Fruit fly (Drosophila melanogaster) whole organism, embryonic: ENCODE measurements around the gene Tbc1d22.

Experiments used
- Asciz ChIP-seq: fragments of 200-800 bp; sonication (Bioruptor generic); optimal IDR thresholded peaks from 2 replicates; lab custom pipeline; 2017; ENCODE audit warnings: missing biosample characterization, mild to moderate bottlenecking, missing genetic modification characterization, missing genetic modification reagents
- C15 ChIP-seq: fragments of 200-800 bp; sonication (Bioruptor generic); IDR thresholded peaks from 3 replicates; pipeline ENCODE4 v1.3.6; 2022; ENCODE audit warnings: missing biosample characterization, missing genetic modification characterization
- CG10267 ChIP-seq: fragments of 200-800 bp; sonication (Bioruptor generic); optimal IDR thresholded peaks from 2 replicates; lab custom pipeline; 2018; ENCODE audit warnings: missing biosample characterization, mild to moderate bottlenecking, missing genetic modification characterization, moderate library complexity
- CG10565 ChIP-seq: fragments of 200-800 bp; sonication (Bioruptor generic); optimal IDR thresholded peaks from 3 replicates; lab custom pipeline; 2016; ENCODE audit warnings: missing biosample characterization, mild to moderate bottlenecking, missing genetic modification characterization
- CG12219 ChIP-seq: fragments of 200-800 bp; sonication (Bioruptor generic); optimal IDR thresholded peaks from 3 replicates; lab custom pipeline; 2018; ENCODE audit warnings: missing biosample characterization, mild to moderate bottlenecking, missing genetic modification characterization
- CG13287 ChIP-seq: fragments of 200-800 bp; sonication (Bioruptor generic); IDR thresholded peaks from 2 replicates; pipeline ENCODE4 v1.3.6; 2022; ENCODE audit warnings: missing biosample characterization, missing genetic modification characterization; ENCODE audit not compliant: partially characterized antibody
- CG13775 ChIP-seq: fragments of 200-800 bp; sonication (Bioruptor generic); optimal IDR thresholded peaks from 3 replicates; lab custom pipeline; 2017; ENCODE audit warnings: missing biosample characterization, mild to moderate bottlenecking, missing genetic modification characterization
- CG14710 ChIP-seq: fragments of 200-800 bp; sonication (Bioruptor generic); optimal IDR thresholded peaks from 3 replicates; lab custom pipeline; 2019; ENCODE audit warnings: missing biosample characterization, mild to moderate bottlenecking, missing genetic modification characterization, moderate library complexity
- CG16813 ChIP-seq: fragments of 200-800 bp; sonication (Bioruptor generic); IDR thresholded peaks from 3 replicates; pipeline ENCODE4 v1.3.6; 2022; ENCODE audit warnings: missing biosample characterization, missing genetic modification characterization; ENCODE audit not compliant: partially characterized antibody
- CG2199 ChIP-seq: fragments of 200-800 bp; sonication (Bioruptor generic); IDR thresholded peaks from 3 replicates; pipeline ENCODE4 v1.3.6; 2022; ENCODE audit warnings: missing biosample characterization, missing genetic modification characterization
- CG34376 ChIP-seq: fragments of 200-800 bp; sonication (Bioruptor generic); optimal IDR thresholded peaks from 2 replicates; lab custom pipeline; 2018; ENCODE audit warnings: missing biosample characterization, mild to moderate bottlenecking, missing genetic modification characterization
- CG34422 ChIP-seq: fragments of 200-800 bp; sonication (Bioruptor generic); IDR thresholded peaks from 3 replicates; pipeline ENCODE4 v1.3.6; 2022; ENCODE audit warnings: missing biosample characterization, missing genetic modification characterization
- CG3847 ChIP-seq: fragments of 200-800 bp; sonication (Bioruptor generic); IDR thresholded peaks from 2 replicates; pipeline ENCODE4 v1.3.6; 2022; ENCODE audit warnings: missing biosample characterization, missing genetic modification characterization
- CG4617 ChIP-seq: fragments of 200-800 bp; sonication (Bioruptor generic); optimal IDR thresholded peaks from 3 replicates; lab custom pipeline; 2016; ENCODE audit warnings: missing biosample characterization, missing genetic modification characterization, borderline replicate concordance
- CG4854 ChIP-seq: fragments of 200-800 bp; sonication (Bioruptor generic); optimal IDR thresholded peaks from 2 replicates; lab custom pipeline; 2016; ENCODE audit warnings: missing biosample characterization, missing genetic modification characterization, inconsistent platforms
- CG8388 ChIP-seq: fragments of 200-800 bp; sonication (Bioruptor generic); optimal IDR thresholded peaks from 2 replicates; lab custom pipeline; 2019; ENCODE audit warnings: missing biosample characterization, mild to moderate bottlenecking, missing genetic modification characterization, moderate library complexity
- CG8924 ChIP-seq: fragments of 200-800 bp; optimal IDR thresholded peaks from 3 replicates; lab custom pipeline; 2019; ENCODE audit warnings: missing biosample characterization, mild to moderate bottlenecking, missing genetic modification characterization, moderate library complexity
- CG9797 ChIP-seq: fragments of 200-800 bp; sonication (Bioruptor generic); optimal IDR thresholded peaks from 3 replicates; lab custom pipeline; 2018; ENCODE audit warnings: missing biosample characterization, mild to moderate bottlenecking, missing genetic modification characterization
- Chrac-16 ChIP-seq: fragments of 200-800 bp; sonication (Bioruptor generic); optimal IDR thresholded peaks from 3 replicates; lab custom pipeline; 2016; ENCODE audit warnings: missing biosample characterization, missing genetic modification characterization
- Dbx ChIP-seq: fragments of 200-800 bp; sonication (Bioruptor generic); IDR thresholded peaks from 3 replicates; pipeline ENCODE4 v1.3.6; 2022; ENCODE audit warnings: missing biosample characterization, missing genetic modification characterization
- Dll ChIP-seq: fragments of 200-800 bp; sonication (Bioruptor generic); IDR thresholded peaks from 4 replicates; pipeline ENCODE4 v1.3.6; 2022; ENCODE audit warnings: missing biosample characterization, missing genetic modification characterization; ENCODE audit not compliant: partially characterized antibody
- Doc3 ChIP-seq: fragments of 200-800 bp; sonication (Bioruptor generic); IDR thresholded peaks from 3 replicates; pipeline ENCODE4 v1.3.6; 2022; ENCODE audit warnings: missing biosample characterization, missing genetic modification characterization; ENCODE audit not compliant: partially characterized antibody
- Dref ChIP-seq: fragments of 200-800 bp; sonication (Bioruptor generic); IDR thresholded peaks from 2 replicates; pipeline ENCODE4 v1.3.6; 2022; ENCODE audit warnings: missing biosample characterization, missing genetic modification characterization
- ERR ChIP-seq: fragments of 200-800 bp; sonication (Bioruptor generic); optimal IDR thresholded peaks from 2 replicates; lab custom pipeline; 2016; ENCODE audit warnings: missing biosample characterization, missing genetic modification characterization
- Hmr ChIP-seq: fragments of 200-800 bp; sonication (Bioruptor generic); optimal IDR thresholded peaks from 3 replicates; lab custom pipeline; 2017; ENCODE audit warnings: mild to moderate bottlenecking, missing biosample characterization, missing genetic modification reagents, missing genetic modification characterization
- MBD-R2 ChIP-seq: fragments of 200-800 bp; sonication (Bioruptor generic); IDR thresholded peaks from 2 replicates; pipeline ENCODE4 v1.3.6; 2022; ENCODE audit warnings: missing biosample characterization, missing genetic modification characterization
- MESR4 ChIP-seq: fragments of 200-800 bp; sonication (Bioruptor generic); optimal IDR thresholded peaks from 2 replicates; lab custom pipeline; 2018; ENCODE audit warnings: missing biosample characterization, mild to moderate bottlenecking, missing genetic modification characterization, moderate library complexity
- Med ChIP-seq: fragments of 200-800 bp; sonication (Bioruptor generic); peaks from one replicate; lab custom pipeline; 2016; ENCODE audit warnings: missing biosample characterization, missing genetic modification characterization, mild to moderate bottlenecking, inconsistent platforms, moderate library complexity
- NC2β ChIP-seq: fragments of 200-800 bp; sonication (Bioruptor generic); optimal IDR thresholded peaks from 2 replicates; lab custom pipeline; 2016; ENCODE audit warnings: missing biosample characterization, missing genetic modification characterization
- Pdp1 ChIP-seq, 2 experiments: fragments of 200-800 bp; sonication (Bioruptor generic); optimal IDR thresholded peaks; 3 replicates each; lab custom pipeline; 2016; ENCODE audit warnings: missing biosample characterization in 2 of 2, missing genetic modification characterization in 2 of 2, mild to moderate bottlenecking in 1 of 2, moderate library complexity in 1 of 2
- Poxn ChIP-seq: fragments of 200-800 bp; sonication (Bioruptor generic); IDR thresholded peaks from 2 replicates; pipeline ENCODE4 v1.3.6; 2022; ENCODE audit warnings: missing biosample characterization, missing genetic modification characterization
- Sry-β ChIP-seq: fragments of 200-800 bp; sonication (Bioruptor generic); optimal IDR thresholded peaks from 2 replicates; lab custom pipeline; 2018; ENCODE audit warnings: missing biosample characterization, mild to moderate bottlenecking, missing genetic modification characterization, moderate library complexity
- Sry-δ ChIP-seq: fragments of 200-800 bp; sonication (Bioruptor generic); optimal IDR thresholded peaks from 2 replicates; lab custom pipeline; 2016; ENCODE audit warnings: missing biosample characterization, missing genetic modification characterization
- YL-1 ChIP-seq: fragments of 200-800 bp; sonication (Bioruptor generic); optimal IDR thresholded peaks from 3 replicates; lab custom pipeline; 2017; ENCODE audit warnings: missing biosample characterization, mild to moderate bottlenecking, missing genetic modification characterization
- cwo ChIP-seq: fragments of 200-800 bp; sonication (Bioruptor generic); optimal IDR thresholded peaks from 3 replicates; lab custom pipeline; 2017; ENCODE audit warnings: missing biosample characterization, missing genetic modification characterization, mild to moderate bottlenecking, moderate library complexity, missing genetic modification reagents
- dmrt11E ChIP-seq: fragments of 200-800 bp; sonication (Bioruptor generic); optimal IDR thresholded peaks from 3 replicates; lab custom pipeline; 2018; ENCODE audit warnings: missing biosample characterization, mild to moderate bottlenecking, missing genetic modification characterization, moderate library complexity
- ftz-f1 ChIP-seq: fragments of 200-800 bp; sonication (Bioruptor generic); optimal IDR thresholded peaks from 2 replicates; lab custom pipeline; 2016; ENCODE audit warnings: missing biosample characterization, missing genetic modification characterization
- hkb ChIP-seq, 2 experiments: fragments of 200-800 bp in 1 of 2; fragments of >200 bp in 1 of 2; sonication (Bioruptor generic) in 1 of 2; IDR thresholded peaks in 1 of 2; optimal IDR thresholded peaks in 1 of 2; 2 replicates each; pipeline versions ENCODE4 v1.3.6 to Lab custom; 2017 to 2022; ENCODE audit warnings: missing biosample characterization in 1 of 2, missing genetic modification characterization in 1 of 2
- hth ChIP-seq: fragments of >200 bp; optimal IDR thresholded peaks from 2 replicates; lab custom pipeline; 2017; ENCODE audit warnings: inconsistent platforms
- lola ChIP-seq, 3 experiments: fragments of >200 bp in 2 of 3; fragments of 200-800 bp in 1 of 3; sonication (Bioruptor generic) in 1 of 3; optimal IDR thresholded peaks; 2 replicates each; lab custom pipeline; 2017 to 2019; ENCODE audit warnings: missing biosample characterization in 3 of 3, missing genetic modification characterization in 3 of 3, mild to moderate bottlenecking in 1 of 3, moderate library complexity in 1 of 3
- org-1 ChIP-seq: fragments of 200-800 bp; sonication (Bioruptor generic); optimal IDR thresholded peaks from 2 replicates; lab custom pipeline; 2017; ENCODE audit warnings: missing biosample characterization, missing genetic modification characterization
- pzg ChIP-seq: fragments of 200-800 bp; sonication (Bioruptor generic); optimal IDR thresholded peaks from 3 replicates; lab custom pipeline; 2018; ENCODE audit warnings: missing biosample characterization, mild to moderate bottlenecking, missing genetic modification characterization, moderate library complexity
- sc ChIP-seq, 3 experiments: fragments of >200 bp in 2 of 3; fragments of 200-800 bp in 1 of 3; sonication (Bioruptor generic) in 1 of 3; optimal IDR thresholded peaks; 2 replicates in 2 of 3; 3 replicates in 1 of 3; lab custom pipeline; 2017; ENCODE audit warnings: mild to moderate bottlenecking in 1 of 3, missing biosample characterization in 1 of 3, missing genetic modification characterization in 1 of 3, missing genetic modification reagents in 1 of 3
- slou ChIP-seq: fragments of 200-800 bp; sonication (Bioruptor generic); optimal IDR thresholded peaks from 3 replicates; lab custom pipeline; 2016; ENCODE audit warnings: missing biosample characterization, missing genetic modification characterization
- vvl ChIP-seq: fragments of 200-800 bp; sonication (Bioruptor generic); IDR thresholded peaks from 2 replicates; pipeline ENCODE4 v1.3.6; 2022; ENCODE audit warnings: missing biosample characterization, missing genetic modification characterization

The Tbc1d22 gene

DNA sequence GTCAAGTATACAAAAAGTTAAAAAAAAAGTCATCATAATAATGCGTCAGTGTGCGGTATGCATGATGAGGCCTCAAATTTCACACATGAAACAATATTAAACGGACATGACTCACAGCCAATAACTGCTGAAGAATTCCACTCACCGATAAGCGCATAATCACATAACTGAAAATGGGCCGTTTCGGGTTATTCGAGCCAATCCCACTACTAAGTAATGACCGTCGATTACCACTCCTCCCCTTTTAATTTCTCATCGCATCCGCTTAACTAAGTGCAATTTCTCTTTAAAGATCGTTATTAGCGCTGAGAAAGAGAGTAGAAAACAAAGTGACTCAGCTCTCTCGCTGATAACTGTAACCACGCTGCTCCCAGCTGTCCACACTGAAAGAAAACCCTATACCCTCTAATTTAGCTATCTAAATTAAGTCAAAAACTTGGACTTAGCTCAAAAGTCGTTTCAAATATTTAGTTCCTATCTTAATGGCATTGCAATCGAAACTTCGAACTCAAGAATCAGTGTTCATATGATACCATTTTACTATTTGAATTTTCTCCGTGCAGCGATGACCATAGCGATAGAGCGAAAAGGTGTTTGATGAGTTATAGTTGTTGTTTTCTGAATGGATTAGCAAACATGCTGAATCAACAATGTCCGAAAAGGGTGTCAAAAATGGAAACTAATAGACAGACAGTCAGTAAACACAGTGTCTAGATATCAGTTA is 10.9 kb downstream of the Tbc1d22 start (continued):
- no peak for TF ChIP-seq Dref
- peak; percentile 90 for TF ChIP-seq CG12219 (GFP tag; lab: Kevin White, UChicago)
- TF ChIP-seq org-1 (GFP tag; lab: Kevin White, UChicago): peak; percentile 89
- peak; percentile 74 for TF ChIP-seq dmrt11E (tag; lab: Kevin White, UChicago)
- TF ChIP-seq Sry-β (GFP tag; lab: Kevin White, UChicago): peak; percentile 50
- peak in 1 of 3 experiments; percentile 73 for TF ChIP-seq lola (GFP tag; optimal IDR thresholded peaks at IDR 0.05; lab: Kevin White, UChicago)
- peak; percentile 99 for TF ChIP-seq Med (GFP tag; lab: Kevin White, UChicago)
- peak; percentile 90 for TF ChIP-seq CG8924
- no peak for TF ChIP-seq hkb (optimal IDR thresholded peaks at IDR 0.05; lab: Kevin White, UChicago)
- peak; percentile 94 for TF ChIP-seq hkb (GFP tag; IDR thresholded peaks at IDR 0.05; lab: Robert Waterston, UW)

DNA sequence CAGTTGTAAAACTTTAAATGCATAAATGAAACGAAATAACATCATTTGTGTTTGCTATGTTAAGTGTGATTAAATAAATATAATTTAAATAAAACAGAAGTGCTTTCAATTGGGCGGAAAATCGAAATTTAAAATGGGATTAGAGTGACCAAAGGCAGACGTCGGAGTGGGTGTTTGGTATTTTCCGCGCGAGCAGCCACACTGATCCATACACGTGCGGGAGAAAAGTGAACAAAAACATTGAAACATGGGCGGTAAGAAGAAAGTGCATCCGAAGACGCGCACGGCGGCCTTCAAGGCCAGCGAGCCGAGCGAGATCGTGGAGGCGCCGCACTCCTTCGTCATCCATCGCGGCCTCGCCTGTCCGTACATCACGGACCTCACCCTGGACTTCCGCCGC is 14.1 kb downstream of the Tbc1d22 start, which contains the start of gene ppan:
Gene ppan (plus strand): TSS at position 198 of the 400 bp plus-strand sequence.
- no peak for TF ChIP-seq sc (optimal IDR thresholded peaks at IDR 0.05; lab: Kevin White, UChicago)
- TF ChIP-seq sc (GFP tag; optimal IDR thresholded peaks at IDR 0.05; lab: Kevin White, UChicago): no peak
- no peak for TF ChIP-seq hth
- peak; percentile 16 for TF ChIP-seq CG4617 (GFP tag; lab: Kevin White, UChicago)
- TF ChIP-seq CG13287 (GFP tag; lab: Robert Waterston, UW): peak; percentile 64
- no peak for TF ChIP-seq CG10565
- peak; percentile 20 for TF ChIP-seq Sry-δ (GFP tag; lab: Kevin White, UChicago)
- no peak for TF ChIP-seq CG8388 (GFP tag; lab: Kevin White, UChicago)
- TF ChIP-seq CG14710 (tag; lab: Kevin White, UChicago): peak; percentile 42
- 0 out of 3 replicates have a peak, but pooled peaks have one; percentile 10 for TF ChIP-seq Dbx (GFP tag; lab: Robert Waterston, UW)
- TF ChIP-seq CG34376: no peak
- 0 out of 4 replicates have a peak, but pooled peaks have one; percentile 34 for TF ChIP-seq Dll (GFP tag; lab: Robert Waterston, UW)
- TF ChIP-seq Poxn (GFP tag; lab: Robert Waterston, UW): no peak
- TF ChIP-seq Pdp1 (GFP tag; optimal IDR thresholded peaks at IDR 0.05; lab: Kevin White, UChicago): peak in 1 of 2 experiments; percentile 28
- peak; percentile 41; the same call in 1 of the 3 replicates for TF ChIP-seq Doc3 (GFP tag; lab: Robert Waterston, UW)
- peak; percentile 66 for TF ChIP-seq ftz-f1 (GFP tag; lab: Kevin White, UChicago)
- no peak for TF ChIP-seq Chrac-16 (GFP tag; lab: Kevin White, UChicago)
- no peak for TF ChIP-seq ERR (GFP tag; lab: Kevin White, UChicago)
- TF ChIP-seq CG9797 (GFP tag; lab: Kevin White, UChicago): peak; percentile 87
- TF ChIP-seq NC2β (GFP tag; lab: Kevin White, UChicago): peak; percentile 2
- TF ChIP-seq pzg (GFP tag; lab: Kevin White, UChicago): peak; percentile 78
- peak; percentile 53; the same call in 1 of the 2 replicates for TF ChIP-seq CG3847
- peak; percentile 31 for TF ChIP-seq CG10267 (tag; lab: Kevin White, UChicago)
- peak; percentile 70 for TF ChIP-seq Med (GFP tag; lab: Kevin White, UChicago)
- TF ChIP-seq MBD-R2: peak; percentile 82
- peak; percentile 84 for TF ChIP-seq YL-1
- TF ChIP-seq Asciz (GFP tag; lab: Kevin White, UChicago): no peak
- TF ChIP-seq CG2199: no peak
- TF ChIP-seq cwo (GFP tag; lab: Kevin White, UChicago): peak; percentile 97
- no peak for TF ChIP-seq slou (GFP tag; lab: Kevin White, UChicago)
- TF ChIP-seq CG4854 (GFP tag; lab: Kevin White, UChicago): no peak
- peak; percentile 77; the same call in 2 of the 3 replicates for TF ChIP-seq CG34422 (GFP tag; lab: Robert Waterston, UW)
- peak; percentile 64 for TF ChIP-seq MESR4
- no peak for TF ChIP-seq Hmr (GFP tag; lab: Kevin White, UChicago)
- TF ChIP-seq CG13775 (GFP tag; lab: Kevin White, UChicago): no peak
- TF ChIP-seq C15 (GFP tag; lab: Robert Waterston, UW): no peak
- peak; percentile 15; the same call in 1 of the 3 replicates for TF ChIP-seq CG16813 (GFP tag; lab: Robert Waterston, UW)
- 0 out of 2 replicates have a peak, but pooled peaks have one; percentile 8 for TF ChIP-seq vvl (GFP tag; lab: Robert Waterston, UW)
